Fruit fly (Drosophila melanogaster) whole organism, pupa: ENCODE results near the gene M1BP.

Experiments used
- CG17806 ChIP-seq: fragments of 200-800 bp; sonication (Bioruptor generic); optimal IDR thresholded peaks from 2 replicates; lab custom pipeline; 2018; ENCODE audit warnings: missing biosample characterization, mild to moderate bottlenecking, missing genetic modification characterization, moderate library complexity
- CG32121 ChIP-seq: fragments of 200-800 bp; sonication (Bioruptor generic); IDR thresholded peaks from 2 replicates; pipeline ENCODE4 v1.3.6; 2022; ENCODE audit warnings: missing biosample characterization, missing genetic modification characterization
- CG8159 ChIP-seq: fragments of 200-800 bp; sonication (Bioruptor generic); optimal IDR thresholded peaks from 3 replicates; lab custom pipeline; 2018; ENCODE audit warnings: missing biosample characterization, mild to moderate bottlenecking, missing genetic modification characterization, moderate library complexity
- CG9948 ChIP-seq: fragments of 200-800 bp; sonication (Bioruptor generic); optimal IDR thresholded peaks from 2 replicates; lab custom pipeline; 2018; ENCODE audit warnings: missing biosample characterization, mild to moderate bottlenecking, missing genetic modification characterization, moderate library complexity
- D1 ChIP-seq: fragments of 200-800 bp; sonication (Bioruptor generic); optimal IDR thresholded peaks from 2 replicates; lab custom pipeline; 2018; ENCODE audit warnings: missing biosample characterization, mild to moderate bottlenecking, missing genetic modification characterization, moderate library complexity
- EcR ChIP-seq: fragments of 200-800 bp; sonication (Bioruptor generic); optimal IDR thresholded peaks from 3 replicates; lab custom pipeline; 2019; ENCODE audit warnings: missing biosample characterization, missing genetic modification characterization, mild to moderate bottlenecking, moderate library complexity, missing genetic modification reagents
- Ets98B ChIP-seq: fragments of 200-800 bp; sonication (Bioruptor generic); IDR thresholded peaks from 2 replicates; pipeline ENCODE4 v1.3.6; 2022; ENCODE audit warnings: missing biosample characterization, missing genetic modification characterization
- Snoo ChIP-seq: fragments of 200-800 bp; sonication (Bioruptor generic); optimal IDR thresholded peaks from 3 replicates; lab custom pipeline; 2017; ENCODE audit warnings: missing biosample characterization, mild to moderate bottlenecking, missing genetic modification characterization, inconsistent platforms
- gl ChIP-seq: fragments of 200-800 bp; sonication (Bioruptor generic); optimal IDR thresholded peaks from 2 replicates; lab custom pipeline; 2018; ENCODE audit warnings: missing biosample characterization, mild to moderate bottlenecking, missing genetic modification characterization
- rn ChIP-seq: fragments of 200-800 bp; sonication (Bioruptor generic); IDR thresholded peaks from 2 replicates; pipeline ENCODE4 v1.3.6; 2022; ENCODE audit warnings: missing biosample characterization, missing genetic modification characterization

- no peak for TF ChIP-seq D1 (tag; lab: Kevin White, UChicago)
- no peak for TF ChIP-seq CG17806
- TF ChIP-seq gl (tag; lab: Kevin White, UChicago) = no peak
- TF ChIP-seq Ets98B (GFP tag; lab: Robert Waterston, UW) = no peak
- TF ChIP-seq CG8159 (tag; lab: Kevin White, UChicago) = no peak
- no peak for TF ChIP-seq CG32121 (GFP tag; lab: Robert Waterston, UW)
- no peak for TF ChIP-seq Snoo
- no peak for TF ChIP-seq rn (GFP tag; lab: Robert Waterston, UW)
- no peak for TF ChIP-seq CG9948 (tag; lab: Kevin White, UChicago)
- no peak for TF ChIP-seq EcR (GFP tag; lab: Kevin White, UChicago)
These were observed 51.6 kb downstream of the M1BP start, which contains the start of gene CG33325 for dm6 chr3R:8679934-8680333.
